Fruit fly (Drosophila melanogaster) whole organism, embryonic: ENCODE results near the gene usp.

Experiments used
- Aef1 ChIP-seq: fragments of 200-800 bp; sonication (Bioruptor generic); IDR thresholded peaks from 3 replicates; pipeline ENCODE4 v1.3.6; 2022; ENCODE audit warnings: missing biosample characterization, missing genetic modification characterization
- Atf-2 ChIP-seq: fragments of 200-800 bp; sonication (Bioruptor generic); optimal IDR thresholded peaks from 2 replicates; lab custom pipeline; 2016; ENCODE audit warnings: missing biosample characterization, missing genetic modification characterization
- Blimp-1 ChIP-seq: fragments of 200-800 bp; sonication (Bioruptor generic); optimal IDR thresholded peaks from 3 replicates; lab custom pipeline; 2018; ENCODE audit warnings: missing biosample characterization, missing genetic modification characterization, mild to moderate bottlenecking, moderate library complexity, missing genetic modification reagents
- C15 ChIP-seq: fragments of 200-800 bp; sonication (Bioruptor generic); IDR thresholded peaks from 3 replicates; pipeline ENCODE4 v1.3.6; 2022; ENCODE audit warnings: missing biosample characterization, missing genetic modification characterization
- CG10147 ChIP-seq: fragments of 200-800 bp; sonication (Bioruptor generic); optimal IDR thresholded peaks from 2 replicates; lab custom pipeline; 2019; ENCODE audit warnings: missing biosample characterization, mild to moderate bottlenecking, missing genetic modification characterization, moderate library complexity
- CG12071 ChIP-seq: fragments of 200-800 bp; sonication (Bioruptor generic); optimal IDR thresholded peaks from 3 replicates; lab custom pipeline; 2018; ENCODE audit warnings: missing biosample characterization, mild to moderate bottlenecking, missing genetic modification characterization
- CG12744 ChIP-seq: fragments of 200-800 bp; sonication (Bioruptor generic); optimal IDR thresholded peaks from 2 replicates; lab custom pipeline; 2016; ENCODE audit warnings: missing biosample characterization, missing genetic modification characterization
- CG13287 ChIP-seq: fragments of 200-800 bp; sonication (Bioruptor generic); IDR thresholded peaks from 2 replicates; pipeline ENCODE4 v1.3.6; 2022; ENCODE audit warnings: missing biosample characterization, missing genetic modification characterization; ENCODE audit not compliant: partially characterized antibody
- CG13296 ChIP-seq: fragments of 200-800 bp; sonication (Bioruptor generic); optimal IDR thresholded peaks from 3 replicates; lab custom pipeline; 2018; ENCODE audit warnings: missing biosample characterization, mild to moderate bottlenecking, missing genetic modification characterization
- CG14710 ChIP-seq: fragments of 200-800 bp; sonication (Bioruptor generic); optimal IDR thresholded peaks from 3 replicates; lab custom pipeline; 2019; ENCODE audit warnings: missing biosample characterization, mild to moderate bottlenecking, missing genetic modification characterization, moderate library complexity
- CG1647 ChIP-seq: fragments of 200-800 bp; sonication (Bioruptor generic); optimal IDR thresholded peaks from 3 replicates; lab custom pipeline; 2016; ENCODE audit warnings: missing biosample characterization, missing genetic modification characterization
- CG16863 ChIP-seq: fragments of 200-800 bp; sonication (Bioruptor generic); optimal IDR thresholded peaks from 3 replicates; lab custom pipeline; 2016; ENCODE audit warnings: missing biosample characterization, missing genetic modification characterization
- CG1792 ChIP-seq: fragments of 200-800 bp; sonication (Bioruptor generic); optimal IDR thresholded peaks from 2 replicates; lab custom pipeline; 2016; ENCODE audit warnings: missing biosample characterization, missing genetic modification characterization
- CG30431 ChIP-seq: fragments of 200-800 bp; sonication (Bioruptor generic); optimal IDR thresholded peaks from 2 replicates; lab custom pipeline; 2017; ENCODE audit warnings: missing biosample characterization, missing genetic modification characterization
- CG3847 ChIP-seq: fragments of 200-800 bp; sonication (Bioruptor generic); IDR thresholded peaks from 2 replicates; pipeline ENCODE4 v1.3.6; 2022; ENCODE audit warnings: missing biosample characterization, missing genetic modification characterization
- CG4328 ChIP-seq: fragments of 200-800 bp; sonication (Bioruptor generic); optimal IDR thresholded peaks from 3 replicates; lab custom pipeline; 2017; ENCODE audit warnings: missing biosample characterization, missing genetic modification reagents, missing genetic modification characterization
- CG6791 ChIP-seq: fragments of 200-800 bp; sonication (Bioruptor generic); IDR thresholded peaks from 3 replicates; pipeline ENCODE4 v1.3.6; 2022; ENCODE audit warnings: missing biosample characterization, missing genetic modification characterization; ENCODE audit not compliant: partially characterized antibody
- CG7372 ChIP-seq: fragments of 200-800 bp; sonication (Bioruptor generic); IDR thresholded peaks from 2 replicates; pipeline ENCODE4 v1.3.6; 2022; ENCODE audit warnings: missing biosample characterization, missing genetic modification characterization
- CG9876 ChIP-seq: fragments of 200-800 bp; sonication (Bioruptor generic); optimal IDR thresholded peaks from 2 replicates; lab custom pipeline; 2016; ENCODE audit warnings: missing biosample characterization, missing genetic modification characterization
- Dll ChIP-seq: fragments of 200-800 bp; sonication (Bioruptor generic); IDR thresholded peaks from 4 replicates; pipeline ENCODE4 v1.3.6; 2022; ENCODE audit warnings: missing biosample characterization, missing genetic modification characterization; ENCODE audit not compliant: partially characterized antibody
- Doc3 ChIP-seq: fragments of 200-800 bp; sonication (Bioruptor generic); IDR thresholded peaks from 3 replicates; pipeline ENCODE4 v1.3.6; 2022; ENCODE audit warnings: missing biosample characterization, missing genetic modification characterization; ENCODE audit not compliant: partially characterized antibody
- Hand ChIP-seq: fragments of 200-800 bp; sonication (Bioruptor generic); optimal IDR thresholded peaks from 2 replicates; lab custom pipeline; 2017; ENCODE audit warnings: mild to moderate bottlenecking, missing biosample characterization, missing genetic modification reagents, missing genetic modification characterization
- Hmr ChIP-seq: fragments of 200-800 bp; sonication (Bioruptor generic); optimal IDR thresholded peaks from 3 replicates; lab custom pipeline; 2017; ENCODE audit warnings: mild to moderate bottlenecking, missing biosample characterization, missing genetic modification reagents, missing genetic modification characterization
- Mad ChIP-seq: fragments of 200-800 bp; sonication (Bioruptor generic); optimal IDR thresholded peaks from 2 replicates; lab custom pipeline; 2016; ENCODE audit warnings: missing biosample characterization, missing genetic modification characterization
- Nf-YA ChIP-seq: fragments of 200-800 bp; sonication (Bioruptor generic); IDR thresholded peaks from 2 replicates; pipeline ENCODE4 v1.3.6; 2022; ENCODE audit warnings: missing biosample characterization, missing genetic modification characterization
- Nf-YB ChIP-seq: fragments of 200-800 bp; sonication (Bioruptor generic); optimal IDR thresholded peaks from 3 replicates; lab custom pipeline; 2019; ENCODE audit warnings: missing biosample characterization, mild to moderate bottlenecking, missing genetic modification characterization, moderate library complexity
- Optix ChIP-seq: fragments of 200-800 bp; sonication (Bioruptor generic); IDR thresholded peaks from 3 replicates; pipeline ENCODE4 v1.3.6; 2022; ENCODE audit warnings: missing biosample characterization, missing genetic modification characterization
- Ravus ChIP-seq: fragments of 200-800 bp; sonication (Bioruptor generic); IDR thresholded peaks from 2 replicates; pipeline ENCODE4 v1.3.6; 2022; ENCODE audit warnings: missing biosample characterization, missing genetic modification characterization
- Sox100B ChIP-seq: fragments of 200-800 bp; sonication (Bioruptor generic); optimal IDR thresholded peaks from 3 replicates; lab custom pipeline; 2018; ENCODE audit warnings: missing biosample characterization, mild to moderate bottlenecking, missing genetic modification characterization
- ac ChIP-seq: fragments of 200-800 bp; sonication (Bioruptor generic); optimal IDR thresholded peaks from 3 replicates; lab custom pipeline; 2017; ENCODE audit warnings: missing biosample characterization, mild to moderate bottlenecking, missing genetic modification characterization
- ap ChIP-seq: fragments of 200-800 bp; sonication (Bioruptor generic); IDR thresholded peaks from 2 replicates; pipeline ENCODE4 v1.3.6; 2022; ENCODE audit warnings: missing biosample characterization, missing genetic modification characterization
- chn ChIP-seq: fragments of 200-800 bp; sonication (Bioruptor generic); optimal IDR thresholded peaks from 2 replicates; lab custom pipeline; 2016; ENCODE audit warnings: missing biosample characterization, missing genetic modification characterization
- fd102C ChIP-seq: fragments of 200-800 bp; sonication (Bioruptor generic); optimal IDR thresholded peaks from 2 replicates; lab custom pipeline; 2018; ENCODE audit warnings: missing biosample characterization, mild to moderate bottlenecking, missing genetic modification characterization, moderate library complexity
- gem ChIP-seq: fragments of 200-800 bp; sonication (Bioruptor generic); optimal IDR thresholded peaks from 2 replicates; lab custom pipeline; 2019; ENCODE audit warnings: missing biosample characterization, mild to moderate bottlenecking, missing genetic modification characterization, moderate library complexity
- h ChIP-seq: fragments of >200 bp; optimal IDR thresholded peaks from 2 replicates; lab custom pipeline; 2017
- klu ChIP-seq: fragments of 200-800 bp; sonication (Bioruptor generic); IDR thresholded peaks from 2 replicates; pipeline ENCODE4 v1.3.6; 2022; ENCODE audit warnings: missing biosample characterization, missing genetic modification characterization
- knrl ChIP-seq: fragments of 200-800 bp; sonication (Bioruptor generic); IDR thresholded peaks from 3 replicates; pipeline ENCODE4 v1.3.6; 2022; ENCODE audit warnings: missing biosample characterization, missing genetic modification characterization; ENCODE audit not compliant: partially characterized antibody
- lilli ChIP-seq: fragments of 200-800 bp; sonication (Bioruptor generic); optimal IDR thresholded peaks from 3 replicates; lab custom pipeline; 2016; ENCODE audit warnings: missing biosample characterization, missing genetic modification characterization
- lmd ChIP-seq: fragments of 200-800 bp; sonication (Bioruptor generic); IDR thresholded peaks from 2 replicates; pipeline ENCODE4 v1.3.6; 2022; ENCODE audit warnings: missing biosample characterization, missing genetic modification characterization
- mirr ChIP-seq: fragments of 200-800 bp; sonication (Bioruptor generic); optimal IDR thresholded peaks from 3 replicates; lab custom pipeline; 2018; ENCODE audit warnings: missing biosample characterization, mild to moderate bottlenecking, missing genetic modification characterization
- nerfin-1 ChIP-seq: fragments of 200-800 bp; sonication (Bioruptor generic); optimal IDR thresholded peaks from 3 replicates; lab custom pipeline; 2019; ENCODE audit warnings: missing biosample characterization, mild to moderate bottlenecking, missing genetic modification characterization, moderate library complexity
- pzg ChIP-seq: fragments of 200-800 bp; sonication (Bioruptor generic); optimal IDR thresholded peaks from 3 replicates; lab custom pipeline; 2018; ENCODE audit warnings: missing biosample characterization, mild to moderate bottlenecking, missing genetic modification characterization, moderate library complexity
- slp2 ChIP-seq: fragments of 200-800 bp; sonication (Bioruptor generic); optimal IDR thresholded peaks from 2 replicates; lab custom pipeline; 2016; ENCODE audit warnings: missing biosample characterization, missing genetic modification characterization
- ssp ChIP-seq: fragments of 200-800 bp; sonication (Bioruptor generic); IDR thresholded peaks from 2 replicates; pipeline ENCODE4 v1.3.6; 2022; ENCODE audit warnings: missing biosample characterization, missing genetic modification characterization
- tio ChIP-seq: fragments of 200-800 bp; sonication (Bioruptor generic); optimal IDR thresholded peaks from 2 replicates; lab custom pipeline; 2017; ENCODE audit warnings: missing biosample characterization, missing genetic modification characterization, inconsistent platforms
- trh ChIP-seq: fragments of 200-800 bp; sonication (Bioruptor generic); optimal IDR thresholded peaks from 2 replicates; lab custom pipeline; 2016; ENCODE audit warnings: missing biosample characterization, missing genetic modification characterization
- tx ChIP-seq: fragments of 200-800 bp; sonication (Bioruptor generic); optimal IDR thresholded peaks from 2 replicates; lab custom pipeline; 2016; ENCODE audit warnings: missing biosample characterization, missing genetic modification characterization
- vvl ChIP-seq: fragments of 200-800 bp; sonication (Bioruptor generic); IDR thresholded peaks from 2 replicates; pipeline ENCODE4 v1.3.6; 2022; ENCODE audit warnings: missing biosample characterization, missing genetic modification characterization
- zen2 ChIP-seq: fragments of 200-800 bp; sonication (Bioruptor generic); IDR thresholded peaks from 3 replicates; pipeline ENCODE4 v1.3.6; 2022; ENCODE audit warnings: missing biosample characterization, missing genetic modification characterization; ENCODE audit not compliant: partially characterized antibody
- zf30C ChIP-seq: fragments of 200-800 bp; sonication (Bioruptor generic); optimal IDR thresholded peaks from 3 replicates; lab custom pipeline; 2018; ENCODE audit warnings: missing biosample characterization, mild to moderate bottlenecking, missing genetic modification characterization

The usp gene

DNA sequence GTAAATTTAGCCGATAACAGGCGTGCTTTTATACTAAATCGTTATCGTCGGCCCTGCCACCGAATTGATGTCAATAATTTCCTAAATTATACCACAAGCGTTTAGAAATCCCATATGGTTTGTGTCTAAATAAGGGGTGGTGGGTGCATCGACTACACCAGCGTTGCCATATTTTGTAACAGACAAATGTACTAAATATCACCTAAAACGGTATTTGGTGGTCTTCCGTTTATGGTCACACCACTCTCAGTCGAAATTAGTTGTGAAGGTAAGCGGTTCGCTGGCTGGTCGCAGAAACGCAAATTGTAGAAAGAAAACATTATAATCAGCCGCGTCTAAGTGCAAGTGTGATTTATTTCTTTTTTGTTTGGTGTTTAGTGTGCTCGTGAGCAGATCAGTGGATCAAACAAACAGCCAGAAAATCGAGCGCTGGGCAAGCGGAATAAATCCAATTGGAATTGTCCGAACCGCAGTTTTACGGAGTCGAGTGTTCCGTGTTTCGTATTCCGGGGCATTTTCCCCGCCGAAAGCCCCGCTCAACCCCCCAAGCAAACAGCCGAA is 38.3 kb upstream of the usp start, which contains the start of the genes CG16903 and Unc-76 (continued):
- TF ChIP-seq lilli, result peak; percentile 41
- no peak for TF ChIP-seq trh
- TF ChIP-seq CG13296 (GFP tag; lab: Kevin White, UChicago), result peak; percentile 50
- TF ChIP-seq Doc3, result no peak; the same call in 2 of the 3 replicates
- TF ChIP-seq Ravus (GFP tag; lab: Robert Waterston, UW), result no peak
- TF ChIP-seq tx (GFP tag; lab: Kevin White, UChicago), result no peak
- no peak for TF ChIP-seq C15
- no peak for TF ChIP-seq zen2 (GFP tag; lab: Robert Waterston, UW)
- TF ChIP-seq Atf-2, result no peak
- TF ChIP-seq Nf-YA (GFP tag; lab: Robert Waterston, UW), result no peak
- TF ChIP-seq mirr (GFP tag; lab: Kevin White, UChicago), result peak; percentile 64
- TF ChIP-seq zf30C (GFP tag; lab: Kevin White, UChicago), result no peak
- TF ChIP-seq slp2 (GFP tag; lab: Kevin White, UChicago), result no peak
- no peak for TF ChIP-seq Optix
- no peak for TF ChIP-seq fd102C
- TF ChIP-seq Sox100B, result no peak
- peak; percentile 89 for TF ChIP-seq Hmr
- peak; percentile 33 for TF ChIP-seq Blimp-1
- peak; percentile 13 for TF ChIP-seq CG12744 (GFP tag; lab: Kevin White, UChicago)
- no peak for TF ChIP-seq ac (GFP tag; lab: Kevin White, UChicago)
- peak; percentile 5 for TF ChIP-seq CG1647 (GFP tag; lab: Kevin White, UChicago)
- peak; percentile 9 for TF ChIP-seq CG10147 (GFP tag; lab: Kevin White, UChicago)
- peak; percentile 100 for TF ChIP-seq pzg (GFP tag; lab: Kevin White, UChicago)
- no peak for TF ChIP-seq CG1792 (GFP tag; lab: Kevin White, UChicago)
- TF ChIP-seq CG14710 (tag; lab: Kevin White, UChicago), result peak; percentile 86
- TF ChIP-seq Mad (GFP tag; lab: Kevin White, UChicago), result no peak
- TF ChIP-seq CG3847 (GFP tag; lab: Robert Waterston, UW), result peak; percentile 84
- TF ChIP-seq Dll (GFP tag; lab: Robert Waterston, UW), result peak; percentile 40; the same call in 2 of the 4 replicates
- peak; percentile 60; the same call in 1 of the 2 replicates for TF ChIP-seq vvl (GFP tag; lab: Robert Waterston, UW)
- 0 out of 3 replicates have a peak, but pooled peaks have one; percentile 49 for TF ChIP-seq CG6791 (GFP tag; lab: Robert Waterston, UW)
- TF ChIP-seq CG12071, result peak; percentile 53
- TF ChIP-seq CG30431 (GFP tag; lab: Kevin White, UChicago), result no peak
- no peak for TF ChIP-seq CG7372 (GFP tag; lab: Robert Waterston, UW)
- no peak for TF ChIP-seq CG9876 (GFP tag; lab: Kevin White, UChicago)
- peak; percentile 27 for TF ChIP-seq Nf-YB (GFP tag; lab: Kevin White, UChicago)
- TF ChIP-seq CG16863 (GFP tag; lab: Kevin White, UChicago), result no peak
- no peak for TF ChIP-seq CG4328 (GFP tag; lab: Kevin White, UChicago)
- TF ChIP-seq tio (GFP tag; lab: Kevin White, UChicago), result no peak
- no peak for TF ChIP-seq klu (GFP tag; lab: Robert Waterston, UW)
- peak; percentile 34; the same call in 1 of the 2 replicates for TF ChIP-seq ssp
- no peak for TF ChIP-seq chn
- no peak for TF ChIP-seq Aef1 (GFP tag; lab: Robert Waterston, UW)
- TF ChIP-seq ap, result no peak
- no peak for TF ChIP-seq h (lab: Kevin White, UChicago)
- peak; percentile 47 for TF ChIP-seq nerfin-1
- TF ChIP-seq knrl (GFP tag; lab: Robert Waterston, UW), result peak; percentile 58; the same call in 1 of the 3 replicates
- TF ChIP-seq lmd (GFP tag; lab: Robert Waterston, UW), result no peak
- TF ChIP-seq Hand (GFP tag; lab: Kevin White, UChicago), result peak; percentile 38
- TF ChIP-seq gem, result no peak
- TF ChIP-seq CG13287 (GFP tag; lab: Robert Waterston, UW), result peak; percentile 67
